Fruit fly (Drosophila melanogaster) whole organism, prepupa: ENCODE data around the gene CG2614.

ENCODE experiments used
- CG16779 ChIP-seq: fragments of 200-800 bp; sonication (Bioruptor generic); optimal IDR thresholded peaks from 3 replicates; lab custom pipeline; 2017; ENCODE audit warnings: missing biosample characterization, mild to moderate bottlenecking, missing genetic modification characterization
- CG6854 ChIP-seq: fragments of 200-800 bp; sonication (Bioruptor generic); optimal IDR thresholded peaks from 2 replicates; lab custom pipeline; 2017; ENCODE audit warnings: missing biosample characterization, mild to moderate bottlenecking, missing genetic modification characterization
- CG8632 ChIP-seq: fragments of 200-800 bp; sonication (Bioruptor generic); optimal IDR thresholded peaks from 3 replicates; lab custom pipeline; 2016; ENCODE audit warnings: missing biosample characterization, missing genetic modification characterization
- Ets96B ChIP-seq: fragments of 200-800 bp; optimal IDR thresholded peaks from 2 replicates; lab custom pipeline; 2019; ENCODE audit warnings: missing biosample characterization, mild to moderate bottlenecking, missing genetic modification characterization, moderate library complexity
- Hr39 ChIP-seq: fragments of 200-800 bp; sonication (Bioruptor generic); optimal IDR thresholded peaks from 2 replicates; lab custom pipeline; 2016; ENCODE audit warnings: missing biosample characterization, missing genetic modification characterization
- spab ChIP-seq: fragments of 200-800 bp; sonication (Bioruptor generic); optimal IDR thresholded peaks from 2 replicates; lab custom pipeline; 2017; ENCODE audit warnings: missing biosample characterization, mild to moderate bottlenecking, missing genetic modification characterization, missing genetic modification reagents

- TF ChIP-seq CG6854 (GFP tag; lab: Kevin White, UChicago) (no peak), spab (no peak), CG8632 (GFP tag; lab: Kevin White, UChicago) (no peak), Ets96B (no peak), Hr39 (GFP tag; lab: Kevin White, UChicago) (no peak), CG16779 (tag; lab: Kevin White, UChicago) (no peak)
Measured at dm6 chr2L:20640617-20641016, 15.6 kb upstream of the CG2614 start, which contains the start of gene Sfp38D.
